Fruit fly (Drosophila melanogaster) whole organism, pupa: ENCODE measurements around the gene CG31705.

ENCODE experiments used
- CG12605 ChIP-seq: fragments of 200-800 bp; sonication (Bioruptor generic); IDR thresholded peaks from 2 replicates; pipeline ENCODE4 v1.3.6; 2022; ENCODE audit warnings: missing biosample characterization, missing genetic modification characterization
- CG13204 ChIP-seq: fragments of 200-800 bp; sonication (Bioruptor generic); optimal IDR thresholded peaks from 2 replicates; lab custom pipeline; 2018; ENCODE audit warnings: missing biosample characterization, mild to moderate bottlenecking, missing genetic modification characterization, moderate library complexity
- CG14655 ChIP-seq: fragments of 200-800 bp; sonication (Bioruptor generic); optimal IDR thresholded peaks from 3 replicates; lab custom pipeline; 2017; ENCODE audit warnings: mild to moderate bottlenecking, missing biosample characterization, missing genetic modification reagents, missing genetic modification characterization
- CG17806 ChIP-seq: fragments of 200-800 bp; sonication (Bioruptor generic); optimal IDR thresholded peaks from 2 replicates; lab custom pipeline; 2018; ENCODE audit warnings: missing biosample characterization, mild to moderate bottlenecking, missing genetic modification characterization, moderate library complexity
- CG4496 ChIP-seq: fragments of 200-800 bp; sonication (Bioruptor generic); IDR thresholded peaks from 3 replicates; pipeline ENCODE4 v1.3.6; 2022; ENCODE audit warnings: missing biosample characterization, missing genetic modification characterization
- Ets98B ChIP-seq: fragments of 200-800 bp; sonication (Bioruptor generic); IDR thresholded peaks from 2 replicates; pipeline ENCODE4 v1.3.6; 2022; ENCODE audit warnings: missing biosample characterization, missing genetic modification characterization
- Pif1B ChIP-seq: fragments of 200-800 bp; sonication (Bioruptor generic); optimal IDR thresholded peaks from 3 replicates; lab custom pipeline; 2016; ENCODE audit warnings: missing biosample characterization, missing genetic modification characterization
- Snoo ChIP-seq: fragments of 200-800 bp; sonication (Bioruptor generic); optimal IDR thresholded peaks from 3 replicates; lab custom pipeline; 2017; ENCODE audit warnings: missing biosample characterization, mild to moderate bottlenecking, missing genetic modification characterization, inconsistent platforms
- rn ChIP-seq: fragments of 200-800 bp; sonication (Bioruptor generic); IDR thresholded peaks from 2 replicates; pipeline ENCODE4 v1.3.6; 2022; ENCODE audit warnings: missing biosample characterization, missing genetic modification characterization

dm6 chr2L:11501427-11501968, 26.5 kb downstream of the CG31705 start, which contains the start of gene spz4:
- TF ChIP-seq CG4496 (GFP tag; lab: Robert Waterston, UW) (no peak; the same call in none of the 3 replicates), CG14655 (GFP tag; lab: Kevin White, UChicago) (no peak), Ets98B (peak; percentile 70), CG13204 (GFP tag; lab: Kevin White, UChicago) (peak; percentile 27), Snoo (tag; lab: Kevin White, UChicago) (no peak), CG17806 (no peak), Pif1B (GFP tag; lab: Kevin White, UChicago) (no peak), CG12605 (GFP tag; lab: Robert Waterston, UW) (peak; percentile 49; the same call in 1 of the 2 replicates), rn (GFP tag; lab: Robert Waterston, UW) (peak; percentile 33; the same call in 1 of the 2 replicates)
